Worm (Caenorhabditis elegans) whole organism, young adult: Measurements from ENCODE around the gene enri-1.
A peak's percentile ranks its signal among the peaks of the same experiment; 100 is the strongest.

Source experiments
- B0261.1 ChIP-seq: sonication (generic microtip); optimal IDR thresholded peaks from 2 replicates; lab custom pipeline; 2016; ENCODE audit warnings: mild to moderate bottlenecking, missing genetic modification characterization, moderate library complexity, missing compliant biosample characterization
- C06A6.2 ChIP-seq: fragments of 200-800 bp; sonication (Bioruptor generic); conservative IDR thresholded peaks from 2 replicates; pipeline ENCODE4 v1.3.6; 2022; ENCODE audit warnings: missing genetic modification characterization, missing compliant biosample characterization
- F22D6.2 ChIP-seq: sonication (generic microtip); optimal IDR thresholded peaks from 2 replicates; lab custom pipeline; 2016; ENCODE audit warnings: mild to moderate bottlenecking, missing genetic modification characterization, missing compliant biosample characterization
- F55B11.4 ChIP-seq: sonication (generic microtip); optimal IDR thresholded peaks from 2 replicates; lab custom pipeline; 2016; ENCODE audit warnings: missing compliant biosample characterization, missing genetic modification characterization, borderline replicate concordance; ENCODE audit not compliant: insufficient read depth
- K11D2.4 ChIP-seq: fragments of 200-800 bp; sonication (Bioruptor generic); IDR thresholded peaks from 2 replicates; pipeline ENCODE4 v1.3.6; 2022; ENCODE audit warnings: missing genetic modification reagents, missing genetic modification characterization, missing compliant biosample characterization
- Y53G8AR.9 ChIP-seq: fragments of 200-800 bp; sonication (Bioruptor generic); conservative IDR thresholded peaks from 2 replicates; pipeline ENCODE4 v1.3.6; 2022; ENCODE audit warnings: missing genetic modification reagents, missing genetic modification characterization, missing compliant biosample characterization
- Y56A3A.18 ChIP-seq: fragments of 200-800 bp; sonication (Bioruptor generic); IDR thresholded peaks from 2 replicates; pipeline ENCODE4 v1.3.6; 2022; ENCODE audit warnings: missing genetic modification reagents, missing genetic modification characterization, missing compliant biosample characterization
- akir-1 ChIP-seq: fragments of 200-800 bp; sonication (Bioruptor generic); optimal IDR thresholded peaks from 2 replicates; lab custom pipeline; 2018; ENCODE audit warnings: mild to moderate bottlenecking, missing genetic modification characterization, moderate library complexity, missing compliant biosample characterization
- atf-7 ChIP-seq: sonication (generic microtip); optimal IDR thresholded peaks from 2 replicates; lab custom pipeline; 2017; ENCODE audit warnings: mild to moderate bottlenecking, missing genetic modification characterization, missing compliant biosample characterization
- attf-5 ChIP-seq: fragments of 200-800 bp; sonication (Bioruptor generic); optimal IDR thresholded peaks from 2 replicates; lab custom pipeline; 2018; ENCODE audit warnings: mild to moderate bottlenecking, missing genetic modification characterization, missing compliant biosample characterization
- ceh-40 ChIP-seq: fragments of 200-800 bp; sonication (Bioruptor generic); IDR thresholded peaks from 2 replicates; pipeline ENCODE4 v1.3.6; 2022; ENCODE audit warnings: missing genetic modification characterization, missing compliant biosample characterization
- ceh-58 ChIP-seq: fragments of 200-800 bp; sonication (Bioruptor generic); IDR thresholded peaks from 2 replicates; pipeline ENCODE4 v1.3.6; 2022; ENCODE audit warnings: missing genetic modification characterization, missing compliant biosample characterization
- chd-7 ChIP-seq: sonication (generic microtip); optimal IDR thresholded peaks from 2 replicates; lab custom pipeline; 2016; ENCODE audit warnings: mild to moderate bottlenecking, missing genetic modification characterization, moderate library complexity, missing compliant biosample characterization
- dox-1 ChIP-seq: fragments of 200-800 bp; sonication (Bioruptor generic); IDR thresholded peaks from 2 replicates; pipeline ENCODE4 v1.3.6; 2022; ENCODE audit warnings: missing genetic modification reagents, missing genetic modification characterization, missing compliant biosample characterization
- egl-44 ChIP-seq: fragments of 200-800 bp; sonication (Bioruptor generic); IDR thresholded peaks from 2 replicates; pipeline ENCODE4 v1.3.6; 2022; ENCODE audit warnings: missing genetic modification reagents, missing genetic modification characterization, missing compliant biosample characterization
- egrh-3 ChIP-seq: fragments of 200-800 bp; sonication (Bioruptor generic); IDR thresholded peaks from 2 replicates; pipeline ENCODE4 v1.3.6; 2022; ENCODE audit warnings: missing genetic modification reagents, missing genetic modification characterization, missing compliant biosample characterization
- ekl-4 ChIP-seq: fragments of 200-800 bp; sonication (Bioruptor generic); IDR thresholded peaks from 2 replicates; pipeline ENCODE4 v1.3.6; 2022; ENCODE audit warnings: missing genetic modification reagents, missing genetic modification characterization, missing compliant biosample characterization
- ets-4 ChIP-seq: fragments of 200-800 bp; sonication (Bioruptor generic); optimal IDR thresholded peaks from 2 replicates; lab custom pipeline; 2018; ENCODE audit warnings: mild to moderate bottlenecking, missing genetic modification characterization, missing compliant biosample characterization
- gei-17 ChIP-seq: fragments of 200-800 bp; sonication (Bioruptor generic); optimal IDR thresholded peaks from 2 replicates; lab custom pipeline; 2018; ENCODE audit warnings: mild to moderate bottlenecking, missing genetic modification characterization, missing compliant biosample characterization
- let-526 ChIP-seq: fragments of 200-800 bp; sonication (Bioruptor generic); IDR thresholded peaks from 2 replicates; pipeline ENCODE4 v1.3.6; 2022; ENCODE audit warnings: missing genetic modification reagents, missing genetic modification characterization, missing compliant biosample characterization
- let-607 ChIP-seq, 2 experiments: fragments of 200-800 bp in 1 of 2; sonication (Bioruptor generic) in 1 of 2; sonication (generic microtip) in 1 of 2; optimal IDR thresholded peaks; 2 replicates each; lab custom pipeline; 2016 to 2018; ENCODE audit warnings: mild to moderate bottlenecking in 2 of 2, missing compliant biosample characterization in 2 of 2, missing genetic modification characterization in 2 of 2, moderate library complexity in 2 of 2, missing genotype in 1 of 2
- lir-1 ChIP-seq: fragments of 200-800 bp; sonication (Bioruptor generic); conservative IDR thresholded peaks from 2 replicates; pipeline ENCODE4 v1.3.6; 2022; ENCODE audit warnings: missing genetic modification reagents, missing genetic modification characterization, missing compliant biosample characterization
- lsl-1 ChIP-seq: fragments of 200-800 bp; sonication (Bioruptor generic); optimal IDR thresholded peaks from 2 replicates; lab custom pipeline; 2018; ENCODE audit warnings: mild to moderate bottlenecking, missing genetic modification characterization, moderate library complexity, missing compliant biosample characterization
- madf-10 ChIP-seq: sonication (generic microtip); optimal IDR thresholded peaks from 2 replicates; lab custom pipeline; 2016; ENCODE audit warnings: mild to moderate bottlenecking, missing genetic modification characterization, missing compliant biosample characterization
- mes-4 ChIP-seq: sonication (generic microtip); optimal IDR thresholded peaks from 2 replicates; lab custom pipeline; 2016; ENCODE audit warnings: missing genotype, missing genetic modification characterization, missing compliant biosample characterization
- nfyb-1 ChIP-seq: fragments of 200-800 bp; sonication (Bioruptor generic); IDR thresholded peaks from 2 replicates; pipeline ENCODE4 v1.3.6; 2022; ENCODE audit warnings: missing genetic modification reagents, missing genetic modification characterization, missing compliant biosample characterization
- nhr-120 ChIP-seq: fragments of 200-800 bp; sonication (Bioruptor generic); IDR thresholded peaks from 2 replicates; pipeline ENCODE4 v1.3.6; 2022; ENCODE audit warnings: missing genetic modification characterization, missing compliant biosample characterization
- nhr-80 ChIP-seq: sonication (generic microtip); optimal IDR thresholded peaks from 2 replicates; lab custom pipeline; 2016; ENCODE audit warnings: missing genetic modification characterization, missing compliant biosample characterization
- nhr-90 ChIP-seq: sonication (generic microtip); optimal IDR thresholded peaks from 2 replicates; lab custom pipeline; 2016; ENCODE audit warnings: missing genotype, mild to moderate bottlenecking, missing genetic modification characterization, missing compliant biosample characterization
- pbrm-1 ChIP-seq: fragments of 200-800 bp; sonication (Bioruptor generic); IDR thresholded peaks from 2 replicates; pipeline ENCODE4 v1.3.6; 2022; ENCODE audit warnings: missing genetic modification reagents, missing genetic modification characterization, missing compliant biosample characterization
- pha-4 ChIP-seq: fragments of 150-350 bp; sonication (generic microtip); optimal IDR thresholded peaks from 2 replicates; lab custom pipeline; 2014; ENCODE audit warnings: missing biosample characterization, missing genetic modification reagents, missing genetic modification characterization
- repo-1 ChIP-seq: sonication (generic microtip); optimal IDR thresholded peaks from 2 replicates; lab custom pipeline; 2017; ENCODE audit warnings: mild to moderate bottlenecking, missing genetic modification characterization, missing compliant biosample characterization
- snpc-1.1 ChIP-seq: sonication (generic microtip); optimal IDR thresholded peaks from 2 replicates; lab custom pipeline; 2017; ENCODE audit warnings: missing genetic modification characterization, mild to moderate bottlenecking, missing compliant biosample characterization, antibody characterized with exemption, moderate library complexity, missing genotype, missing genetic modification reagents; ENCODE audit not compliant: insufficient read depth
- snpc-4 ChIP-seq, 5 experiments: fragments of 150-350 bp in 1 of 5; sonication (generic microtip) in 4 of 5; optimal IDR thresholded peaks; 2 replicates each; lab custom pipeline; 2014 to 2018; ENCODE audit warnings: missing genetic modification characterization in 5 of 5, missing biosample characterization in 3 of 5, antibody characterized with exemption in 2 of 5, mild to moderate bottlenecking in 2 of 5, missing compliant biosample characterization in 2 of 5, missing genotype in 2 of 5, moderate library complexity in 2 of 5, missing genetic modification reagents in 1 of 5
- sptf-2 ChIP-seq: fragments of 200-800 bp; sonication (Bioruptor generic); optimal IDR thresholded peaks from 2 replicates; lab custom pipeline; 2018; ENCODE audit warnings: mild to moderate bottlenecking, missing genetic modification characterization, missing compliant biosample characterization
- tbp1 ChIP-seq: fragments of 200-800 bp; sonication (Bioruptor generic); optimal IDR thresholded peaks from 2 replicates; lab custom pipeline; 2018; ENCODE audit warnings: mild to moderate bottlenecking, missing genetic modification characterization, missing compliant biosample characterization
- tbx-9 ChIP-seq: sonication (generic microtip); optimal IDR thresholded peaks from 2 replicates; lab custom pipeline; 2016; ENCODE audit warnings: borderline replicate concordance, missing genetic modification characterization, inconsistent platforms, missing compliant biosample characterization
- tlf-1 ChIP-seq: fragments of 200-800 bp; sonication (Bioruptor generic); optimal IDR thresholded peaks from 2 replicates; lab custom pipeline; 2018; ENCODE audit warnings: mild to moderate bottlenecking, missing genetic modification characterization, missing compliant biosample characterization
- unc-62 ChIP-seq: fragments of 150-350 bp; optimal IDR thresholded peaks from 2 replicates; lab custom pipeline; 2014; ENCODE audit warnings: missing biosample characterization, missing genetic modification reagents, missing genetic modification characterization
- ztf-18 ChIP-seq: sonication (generic microtip); optimal IDR thresholded peaks from 2 replicates; lab custom pipeline; 2016; ENCODE audit warnings: missing genotype, mild to moderate bottlenecking, missing genetic modification characterization, missing compliant biosample characterization
- ztf-22 ChIP-seq: fragments of 200-800 bp; sonication (Bioruptor generic); optimal IDR thresholded peaks from 2 replicates; lab custom pipeline; 2018; ENCODE audit warnings: mild to moderate bottlenecking, missing genetic modification characterization, moderate library complexity, missing compliant biosample characterization
- ztf-26 ChIP-seq: sonication (generic microtip); optimal IDR thresholded peaks from 2 replicates; lab custom pipeline; 2017; ENCODE audit warnings: missing genetic modification characterization, missing compliant biosample characterization
- ztf-3 ChIP-seq: fragments of 200-800 bp; sonication (Bioruptor generic); optimal IDR thresholded peaks from 2 replicates; lab custom pipeline; 2018; ENCODE audit warnings: mild to moderate bottlenecking, missing genetic modification characterization, missing compliant biosample characterization

Gene enri-1

DNA sequence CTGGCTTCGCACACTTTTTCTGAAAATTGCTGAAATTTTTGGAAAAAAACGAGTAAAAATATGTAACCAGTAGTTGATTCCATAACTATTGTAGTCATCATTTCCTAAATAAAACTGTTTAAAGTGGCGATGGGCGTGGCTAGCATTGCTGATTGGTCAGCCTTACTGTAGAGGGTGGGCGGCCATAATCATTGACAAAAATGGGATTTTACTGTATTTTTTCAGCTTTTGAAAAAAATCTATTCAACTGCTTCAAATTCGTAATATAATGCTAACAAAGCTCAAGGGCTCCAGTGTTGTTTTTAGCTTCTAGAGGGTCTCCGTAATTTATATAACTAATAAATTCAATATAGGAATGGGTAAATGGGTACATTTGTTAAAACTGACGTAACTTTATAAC, 38.8 kb upstream of the enri-1 start, which contains the start of gene F16G10.7:
F16G10.7 (minus strand) TSS at position 101 of the 400 bp plus-strand sequence.
- TF ChIP-seq pha-4 (tag; lab: Kevin White, UChicago) = no peak

DNA sequence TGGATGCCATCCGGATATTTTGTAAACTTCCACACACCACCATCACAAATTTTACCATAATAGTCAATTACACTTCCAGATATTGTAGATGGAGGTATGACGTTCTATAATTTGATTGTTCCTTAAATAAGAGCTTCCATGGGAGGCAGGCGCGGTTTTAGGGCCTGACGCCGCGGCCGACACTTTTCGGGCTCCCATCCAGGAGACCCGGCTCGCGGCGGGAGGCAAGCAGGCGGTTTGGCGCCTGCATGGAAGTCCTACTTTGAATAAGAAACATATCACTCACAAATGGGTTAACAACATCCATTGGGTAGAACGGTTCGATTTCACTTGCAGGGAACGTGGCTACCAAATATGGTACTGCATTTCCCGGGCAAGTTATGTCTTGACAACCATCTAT, 38.3 kb upstream of the enri-1 start:
- TF ChIP-seq ekl-4 (GFP tag; lab: Robert Waterston, UW) (no peak), egrh-3 (GFP tag; lab: Robert Waterston, UW) (peak; percentile 55; the same call in 1 of the 2 replicates)
- TF ChIP-seq, all 124 proteins: peak for 1

DNA sequence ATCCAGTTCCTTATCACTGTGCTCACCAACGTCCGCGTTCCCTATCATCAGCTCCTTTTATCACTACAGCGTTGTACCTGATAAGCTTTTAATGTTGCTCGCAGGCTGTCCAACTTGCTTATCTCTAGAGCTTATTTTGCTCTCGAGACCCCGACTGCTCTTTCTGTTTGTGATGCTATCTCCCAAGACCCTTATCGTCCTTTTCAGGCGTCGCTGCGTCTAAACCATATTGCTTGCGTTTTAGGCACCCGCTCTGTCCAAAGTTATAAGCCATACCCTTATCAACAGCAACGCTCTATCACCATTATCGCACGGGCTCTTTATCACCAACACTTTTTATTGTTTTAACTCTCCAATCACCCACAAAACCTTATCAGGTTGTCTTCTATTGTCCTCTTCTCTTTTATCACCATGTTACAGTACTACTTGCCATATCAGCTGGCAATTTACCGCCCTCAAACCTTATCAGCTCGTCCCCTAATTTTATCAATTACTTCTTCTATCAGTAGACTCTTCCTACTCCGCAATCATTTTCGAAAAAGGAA, 37.1 kb upstream of the enri-1 start:
- TF ChIP-seq attf-5 (peak; percentile 3), atf-7 (tag; lab: Kevin White, UChicago) (peak; percentile 99), snpc-4 (GFP tag; optimal IDR thresholded peaks at IDR 0.05; lab: Kevin White, UChicago) (no peak), snpc-4 (tag; optimal IDR thresholded peaks at IDR 0.05; lab: Kevin White, UChicago) (peak in 1 of 4 experiments; percentile 44), F55B11.4 (tag; lab: Kevin White, UChicago) (no peak), ztf-26 (peak; percentile 19), gei-17 (peak; percentile 61), nhr-120 (GFP tag; lab: Robert Waterston, UW) (no peak), pbrm-1 (GFP tag; lab: Robert Waterston, UW) (peak; percentile 28; the same call in 1 of the 2 replicates), unc-62 (GFP tag; lab: Kevin White, UChicago) (peak; percentile 78), tbx-9 (no peak), Y56A3A.18 (GFP tag; lab: Robert Waterston, UW) (peak; percentile 51; the same call in 1 of the 2 replicates), tbp1 (GFP tag; lab: Kevin White, UChicago) (peak; percentile 65), ets-4 (GFP tag; lab: Kevin White, UChicago) (peak; percentile 99), tlf-1 (GFP tag; lab: Kevin White, UChicago) (peak; percentile 84), ceh-40 (GFP tag; lab: Robert Waterston, UW) (0 out of 2 replicates have a peak, but pooled peaks have one; percentile 2), dox-1 (GFP tag; lab: Robert Waterston, UW) (peak; percentile 90; the same call in 1 of the 2 replicates), F22D6.2 (peak; percentile 86), lir-1 (GFP tag; lab: Robert Waterston, UW) (0 out of 2 replicates have a peak, but pooled peaks have one; percentile 45), akir-1 (GFP tag; lab: Kevin White, UChicago) (no peak), ztf-18 (tag; lab: Kevin White, UChicago) (peak; percentile 12), snpc-1.1 (tag; lab: Kevin White, UChicago) (no peak), nhr-90 (peak; percentile 97), madf-10 (tag; lab: Kevin White, UChicago) (peak; percentile 41), Y53G8AR.9 (0 out of 2 replicates have a peak, but pooled peaks have one; percentile 55), ceh-58 (GFP tag; lab: Robert Waterston, UW) (no peak), let-526 (0 out of 2 replicates have a peak, but pooled peaks have one; percentile 17), ztf-22 (peak; percentile 100), nfyb-1 (GFP tag; lab: Robert Waterston, UW) (peak; percentile 91), repo-1 (tag; lab: Kevin White, UChicago) (peak; percentile 76), nhr-80 (tag; lab: Kevin White, UChicago) (peak; percentile 100), mes-4 (tag; lab: Kevin White, UChicago) (no peak), lsl-1 (GFP tag; lab: Kevin White, UChicago) (no peak), chd-7 (peak; percentile 31), B0261.1 (tag; lab: Kevin White, UChicago) (no peak), K11D2.4 (GFP tag; lab: Robert Waterston, UW) (0 out of 2 replicates have a peak, but pooled peaks have one; percentile 20), let-607 (tag; optimal IDR thresholded peaks at IDR 0.05; lab: Kevin White, UChicago) (peak; percentile 79 to 88), egl-44 (peak; percentile 97), ztf-3 (GFP tag; lab: Kevin White, UChicago) (peak; percentile 80), sptf-2 (peak; percentile 64), C06A6.2 (peak; percentile 61)
